Fruit fly (Drosophila melanogaster) whole organism, embryonic: ENCODE measurements around the gene Charon.

Source experiments
- ATbp ChIP-seq: fragments of 200-800 bp; sonication (Bioruptor generic); optimal IDR thresholded peaks from 2 replicates; lab custom pipeline; 2017; ENCODE audit warnings: missing biosample characterization, mild to moderate bottlenecking, missing genetic modification characterization, missing genetic modification reagents
- Atf6 ChIP-seq: fragments of 200-800 bp; sonication (Bioruptor generic); IDR thresholded peaks from 2 replicates; pipeline ENCODE4 v1.3.6; 2022; ENCODE audit warnings: missing biosample characterization, missing genetic modification characterization
- Bteb2 ChIP-seq: fragments of 200-800 bp; sonication (Bioruptor generic); optimal IDR thresholded peaks from 2 replicates; lab custom pipeline; 2016; ENCODE audit warnings: missing biosample characterization, missing genetic modification characterization
- CG11456 ChIP-seq: fragments of 200-800 bp; sonication (Bioruptor generic); IDR thresholded peaks from 3 replicates; pipeline ENCODE4 v1.3.6; 2022; ENCODE audit warnings: missing biosample characterization, missing genetic modification characterization
- CG11695 ChIP-seq: fragments of 200-800 bp; sonication (Bioruptor generic); IDR thresholded peaks from 3 replicates; pipeline ENCODE4 v1.3.6; 2022; ENCODE audit warnings: missing biosample characterization, missing genetic modification characterization
- CG12391 ChIP-seq: fragments of 200-800 bp; sonication (Bioruptor generic); optimal IDR thresholded peaks from 3 replicates; lab custom pipeline; 2018; ENCODE audit warnings: missing biosample characterization, mild to moderate bottlenecking, missing genetic modification characterization, moderate library complexity
- CG14014 ChIP-seq: fragments of 200-800 bp; sonication (Bioruptor generic); IDR thresholded peaks from 2 replicates; pipeline ENCODE4 v1.3.6; 2022; ENCODE audit warnings: missing biosample characterization, missing genetic modification characterization
- CG14050 ChIP-seq: fragments of 200-800 bp; sonication (Bioruptor generic); IDR thresholded peaks from 3 replicates; pipeline ENCODE4 v1.3.6; 2022; ENCODE audit warnings: missing biosample characterization, missing genetic modification characterization
- CG14860 ChIP-seq: fragments of 200-800 bp; sonication (Bioruptor generic); IDR thresholded peaks from 3 replicates; pipeline ENCODE4 v1.3.6; 2022; ENCODE audit warnings: missing biosample characterization, missing genetic modification characterization; ENCODE audit not compliant: partially characterized antibody
- CG1602 ChIP-seq: fragments of 200-800 bp; sonication (Bioruptor generic); optimal IDR thresholded peaks from 3 replicates; lab custom pipeline; 2016; ENCODE audit warnings: missing biosample characterization, missing genetic modification characterization
- CG1832 ChIP-seq: fragments of 200-800 bp; sonication (Bioruptor generic); optimal IDR thresholded peaks from 2 replicates; lab custom pipeline; 2017; ENCODE audit warnings: missing biosample characterization, mild to moderate bottlenecking, missing genetic modification characterization, inconsistent platforms
- CG2678 ChIP-seq: fragments of 200-800 bp; sonication (Bioruptor generic); optimal IDR thresholded peaks from 3 replicates; lab custom pipeline; 2019; ENCODE audit warnings: missing biosample characterization, mild to moderate bottlenecking, missing genetic modification characterization, moderate library complexity
- CG43689 ChIP-seq: fragments of 200-800 bp; sonication (Bioruptor generic); IDR thresholded peaks from 2 replicates; pipeline ENCODE4 v1.3.6; 2022; ENCODE audit warnings: missing biosample characterization, missing genetic modification characterization
- CG5953 ChIP-seq: fragments of 200-800 bp; sonication (Bioruptor generic); IDR thresholded peaks from 2 replicates; pipeline ENCODE4 v1.3.6; 2022; ENCODE audit warnings: missing biosample characterization, missing genetic modification characterization
- CG7786 ChIP-seq: fragments of 200-800 bp; sonication (Bioruptor generic); optimal IDR thresholded peaks from 2 replicates; lab custom pipeline; 2016; ENCODE audit warnings: missing biosample characterization, missing genetic modification characterization
- CG8924 ChIP-seq: fragments of 200-800 bp; optimal IDR thresholded peaks from 3 replicates; lab custom pipeline; 2019; ENCODE audit warnings: missing biosample characterization, mild to moderate bottlenecking, missing genetic modification characterization, moderate library complexity
- CG9437 ChIP-seq: fragments of 200-800 bp; sonication (Bioruptor generic); optimal IDR thresholded peaks from 2 replicates; lab custom pipeline; 2018; ENCODE audit warnings: missing biosample characterization, mild to moderate bottlenecking, missing genetic modification characterization
- CG9932 ChIP-seq: fragments of 200-800 bp; sonication (Bioruptor generic); IDR thresholded peaks from 2 replicates; pipeline ENCODE4 v1.3.6; 2022; ENCODE audit warnings: missing biosample characterization, missing genetic modification characterization
- Chrac-16 ChIP-seq: fragments of 200-800 bp; sonication (Bioruptor generic); optimal IDR thresholded peaks from 3 replicates; lab custom pipeline; 2016; ENCODE audit warnings: missing biosample characterization, missing genetic modification characterization
- D19B ChIP-seq: fragments of 200-800 bp; sonication (Bioruptor generic); optimal IDR thresholded peaks from 2 replicates; lab custom pipeline; 2017; ENCODE audit warnings: missing biosample characterization, mild to moderate bottlenecking, missing genetic modification characterization
- Dip3 ChIP-seq: fragments of 200-800 bp; sonication (Bioruptor generic); optimal IDR thresholded peaks from 3 replicates; lab custom pipeline; 2016; ENCODE audit warnings: missing biosample characterization, missing genetic modification characterization
- E2f1 ChIP-seq: fragments of 200-800 bp; sonication (Bioruptor generic); IDR thresholded peaks from 2 replicates; pipeline ENCODE4 v1.3.6; 2022; ENCODE audit warnings: missing biosample characterization, missing genetic modification characterization
- HLH54F ChIP-seq: fragments of 200-800 bp; sonication (Bioruptor generic); optimal IDR thresholded peaks from 3 replicates; lab custom pipeline; 2016; ENCODE audit warnings: missing biosample characterization, missing genetic modification characterization
- Hand ChIP-seq: fragments of 200-800 bp; sonication (Bioruptor generic); optimal IDR thresholded peaks from 2 replicates; lab custom pipeline; 2017; ENCODE audit warnings: mild to moderate bottlenecking, missing biosample characterization, missing genetic modification reagents, missing genetic modification characterization
- Hmr ChIP-seq: fragments of 200-800 bp; sonication (Bioruptor generic); optimal IDR thresholded peaks from 3 replicates; lab custom pipeline; 2017; ENCODE audit warnings: mild to moderate bottlenecking, missing biosample characterization, missing genetic modification reagents, missing genetic modification characterization
- Hsf ChIP-seq: fragments of 200-800 bp; sonication (Bioruptor generic); optimal IDR thresholded peaks from 3 replicates; lab custom pipeline; 2016; ENCODE audit warnings: missing biosample characterization, missing genetic modification characterization
- Med ChIP-seq: fragments of 200-800 bp; sonication (Bioruptor generic); peaks from one replicate; lab custom pipeline; 2016; ENCODE audit warnings: missing biosample characterization, missing genetic modification characterization, mild to moderate bottlenecking, inconsistent platforms, moderate library complexity
- Meics ChIP-seq: fragments of 200-800 bp; sonication (Bioruptor generic); optimal IDR thresholded peaks from 2 replicates; lab custom pipeline; 2017; ENCODE audit warnings: missing biosample characterization, mild to moderate bottlenecking, missing genetic modification characterization
- Oli ChIP-seq: fragments of 200-800 bp; sonication (Bioruptor generic); optimal IDR thresholded peaks from 2 replicates; lab custom pipeline; 2018; ENCODE audit warnings: missing biosample characterization, mild to moderate bottlenecking, missing genetic modification characterization, moderate library complexity
- PHDP ChIP-seq: fragments of 200-800 bp; sonication (Bioruptor generic); optimal IDR thresholded peaks from 3 replicates; lab custom pipeline; 2018; ENCODE audit warnings: missing biosample characterization, mild to moderate bottlenecking, missing genetic modification characterization, moderate library complexity
- Rfx ChIP-seq: fragments of 200-800 bp; sonication (Bioruptor generic); IDR thresholded peaks from 2 replicates; pipeline ENCODE4 v1.3.6; 2022; ENCODE audit warnings: missing biosample characterization, missing genetic modification characterization
- Xbp1 ChIP-seq: fragments of 200-800 bp; sonication (Bioruptor generic); optimal IDR thresholded peaks from 3 replicates; lab custom pipeline; 2016; ENCODE audit warnings: missing biosample characterization, mild to moderate bottlenecking, missing genetic modification characterization
- Xrp1 ChIP-seq: fragments of 200-800 bp; sonication (Bioruptor generic); IDR thresholded peaks from 2 replicates; pipeline ENCODE4 v1.3.6; 2022; ENCODE audit warnings: missing biosample characterization, missing genetic modification characterization
- abd-A ChIP-seq: fragments of 200-800 bp; sonication (Bioruptor generic); optimal IDR thresholded peaks from 3 replicates; lab custom pipeline; 2019; ENCODE audit warnings: missing biosample characterization, mild to moderate bottlenecking, missing genetic modification characterization, moderate library complexity
- al ChIP-seq: fragments of 200-800 bp; sonication (Bioruptor generic); IDR thresholded peaks from 2 replicates; pipeline ENCODE4 v1.3.6; 2022; ENCODE audit warnings: missing biosample characterization, missing genetic modification characterization
- cato ChIP-seq: fragments of 200-800 bp; sonication (Bioruptor generic); optimal IDR thresholded peaks from 2 replicates; lab custom pipeline; 2016; ENCODE audit warnings: missing biosample characterization, missing genetic modification characterization, borderline replicate concordance
- chn ChIP-seq: fragments of 200-800 bp; sonication (Bioruptor generic); optimal IDR thresholded peaks from 2 replicates; lab custom pipeline; 2016; ENCODE audit warnings: missing biosample characterization, missing genetic modification characterization
- crol ChIP-seq: fragments of 200-800 bp; sonication (Bioruptor generic); IDR thresholded peaks from 2 replicates; pipeline ENCODE4 v1.3.6; 2022; ENCODE audit warnings: missing biosample characterization, missing genetic modification characterization
- dysf ChIP-seq: fragments of 200-800 bp; sonication (Bioruptor generic); IDR thresholded peaks from 3 replicates; pipeline ENCODE4 v1.3.6; 2022; ENCODE audit warnings: missing biosample characterization, missing genetic modification characterization
- fd96Cb ChIP-seq: fragments of 200-800 bp; sonication (Bioruptor generic); optimal IDR thresholded peaks from 2 replicates; lab custom pipeline; 2018; ENCODE audit warnings: missing biosample characterization, mild to moderate bottlenecking, missing genetic modification characterization, moderate library complexity
- gcm ChIP-seq: fragments of 200-800 bp; sonication (Bioruptor generic); optimal IDR thresholded peaks from 2 replicates; lab custom pipeline; 2019; ENCODE audit warnings: missing biosample characterization, mild to moderate bottlenecking, missing genetic modification characterization, moderate library complexity
- gem ChIP-seq: fragments of 200-800 bp; sonication (Bioruptor generic); optimal IDR thresholded peaks from 2 replicates; lab custom pipeline; 2019; ENCODE audit warnings: missing biosample characterization, mild to moderate bottlenecking, missing genetic modification characterization, moderate library complexity
- lmd ChIP-seq: fragments of 200-800 bp; sonication (Bioruptor generic); IDR thresholded peaks from 2 replicates; pipeline ENCODE4 v1.3.6; 2022; ENCODE audit warnings: missing biosample characterization, missing genetic modification characterization
- nerfin-1 ChIP-seq: fragments of 200-800 bp; sonication (Bioruptor generic); optimal IDR thresholded peaks from 3 replicates; lab custom pipeline; 2019; ENCODE audit warnings: missing biosample characterization, mild to moderate bottlenecking, missing genetic modification characterization, moderate library complexity
- ro ChIP-seq: fragments of 200-800 bp; sonication (Bioruptor generic); IDR thresholded peaks from 2 replicates; pipeline ENCODE4 v1.3.6; 2022; ENCODE audit warnings: missing biosample characterization, missing genetic modification characterization
- sd ChIP-seq: fragments of 200-800 bp; sonication (Bioruptor generic); optimal IDR thresholded peaks from 3 replicates; lab custom pipeline; 2018; ENCODE audit warnings: missing biosample characterization, mild to moderate bottlenecking, missing genetic modification characterization, moderate library complexity
- seq ChIP-seq: fragments of 200-800 bp; sonication (Bioruptor generic); IDR thresholded peaks from 2 replicates; pipeline ENCODE4 v1.3.6; 2022; ENCODE audit warnings: missing biosample characterization, missing genetic modification characterization
- stc ChIP-seq: fragments of 200-800 bp; sonication (Bioruptor generic); IDR thresholded peaks from 2 replicates; pipeline ENCODE4 v1.3.6; 2022; ENCODE audit warnings: missing biosample characterization, missing genetic modification characterization
- tll ChIP-seq, 2 experiments: fragments of 200-800 bp in 1 of 2; fragments of >200 bp in 1 of 2; sonication (Bioruptor generic) in 1 of 2; optimal IDR thresholded peaks; 2 replicates each; lab custom pipeline; 2017 to 2019; ENCODE audit warnings: missing biosample characterization in 2 of 2, missing genetic modification characterization in 2 of 2, mild to moderate bottlenecking in 1 of 2, moderate library complexity in 1 of 2

The Charon gene

DNA sequence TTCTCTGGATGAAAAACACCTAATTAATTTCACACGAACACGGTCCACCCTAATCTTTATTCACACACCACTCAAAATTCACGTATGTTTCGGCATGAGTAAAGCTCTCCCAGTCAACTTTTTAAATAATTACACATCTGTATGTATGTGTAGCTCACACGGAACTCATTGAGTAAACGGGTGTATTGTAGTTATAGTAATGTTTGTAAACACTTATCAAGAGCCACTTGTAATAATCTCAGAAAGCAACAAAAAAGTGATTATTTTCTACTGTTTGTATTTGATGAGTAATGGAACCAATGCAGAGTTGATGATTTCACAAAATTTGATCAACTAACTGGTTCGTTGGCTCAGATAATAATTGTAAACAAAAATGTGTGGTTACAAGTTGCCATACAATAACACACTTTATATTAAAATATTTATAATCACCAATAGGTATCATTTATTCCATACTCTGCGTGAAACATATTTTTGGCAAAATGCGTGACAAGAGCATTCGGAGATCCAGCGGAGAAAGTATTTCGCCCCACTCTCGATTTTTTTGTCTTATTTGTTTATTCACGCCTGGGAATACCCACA, 45.4 kb upstream of the Charon start (continued):
- TF ChIP-seq stc (GFP tag; lab: Robert Waterston, UW) (no peak), CG9437 (GFP tag; lab: Kevin White, UChicago) (peak; percentile 31), CG11695 (GFP tag; lab: Robert Waterston, UW) (0 out of 3 replicates have a peak, but pooled peaks have one; percentile 27), CG1602 (GFP tag; lab: Kevin White, UChicago) (peak; percentile 15), CG43689 (GFP tag; lab: Robert Waterston, UW) (peak; percentile 47; the same call in 1 of the 2 replicates), seq (GFP tag; lab: Robert Waterston, UW) (peak; percentile 27; the same call in 1 of the 2 replicates), crol (GFP tag; lab: Robert Waterston, UW) (no peak), chn (peak; percentile 12), D19B (GFP tag; lab: Kevin White, UChicago) (peak; percentile 70), cato (GFP tag; lab: Kevin White, UChicago) (peak; percentile 29), CG1832 (GFP tag; lab: Kevin White, UChicago) (no peak), al (GFP tag; lab: Robert Waterston, UW) (no peak), Hmr (GFP tag; lab: Kevin White, UChicago) (peak; percentile 42), E2f1 (peak; percentile 6; the same call in 1 of the 2 replicates), Hsf (peak; percentile 33), CG12391 (peak; percentile 52), Atf6 (GFP tag; lab: Robert Waterston, UW) (peak; percentile 60; the same call in 1 of the 2 replicates), ATbp (GFP tag; lab: Kevin White, UChicago) (peak; percentile 61), Rfx (GFP tag; lab: Robert Waterston, UW) (peak; percentile 47), Med (peak; percentile 44), gcm (GFP tag; lab: Kevin White, UChicago) (peak; percentile 7), gem (tag; lab: Kevin White, UChicago) (peak; percentile 76), CG14014 (peak; percentile 40; the same call in 1 of the 2 replicates), Xrp1 (GFP tag; lab: Robert Waterston, UW) (0 out of 2 replicates have a peak, but pooled peaks have one; percentile 8), CG2678 (tag; lab: Kevin White, UChicago) (no peak), CG7786 (GFP tag; lab: Kevin White, UChicago) (no peak), CG5953 (GFP tag; lab: Robert Waterston, UW) (peak; percentile 56; the same call in 1 of the 2 replicates), CG8924 (tag; lab: Kevin White, UChicago) (peak; percentile 38), CG14050 (GFP tag; lab: Robert Waterston, UW) (0 out of 3 replicates have a peak, but pooled peaks have one; percentile 10), Chrac-16 (GFP tag; lab: Kevin White, UChicago) (no peak), PHDP (tag; lab: Kevin White, UChicago) (peak; percentile 65), lmd (peak; percentile 28; the same call in 1 of the 2 replicates), dysf (GFP tag; lab: Robert Waterston, UW) (peak; percentile 9; the same call in 1 of the 3 replicates), CG9932 (GFP tag; lab: Robert Waterston, UW) (peak; percentile 24), Meics (GFP tag; lab: Kevin White, UChicago) (no peak), ro (GFP tag; lab: Robert Waterston, UW) (no peak), fd96Cb (tag; lab: Kevin White, UChicago) (no peak)

- TF ChIP-seq sd (tag; lab: Kevin White, UChicago) (peak; percentile 60), Bteb2 (GFP tag; lab: Kevin White, UChicago) (no peak), crol (GFP tag; lab: Robert Waterston, UW) (0 out of 2 replicates have a peak, but pooled peaks have one; percentile 22), CG43689 (GFP tag; lab: Robert Waterston, UW) (no peak), CG11456 (GFP tag; lab: Robert Waterston, UW) (no peak), dysf (GFP tag; lab: Robert Waterston, UW) (no peak), CG14860 (no peak), Oli (no peak), Hand (GFP tag; lab: Kevin White, UChicago) (no peak), Dip3 (GFP tag; lab: Kevin White, UChicago) (no peak), abd-A (tag; lab: Kevin White, UChicago) (peak; percentile 87), tll (GFP tag; optimal IDR thresholded peaks at IDR 0.05; lab: Kevin White, UChicago) (no peak), HLH54F (GFP tag; lab: Kevin White, UChicago) (no peak), nerfin-1 (tag; lab: Kevin White, UChicago) (peak; percentile 86), Xbp1 (GFP tag; lab: Kevin White, UChicago) (no peak)
These were observed 44.5 kb upstream of the Charon start for dm6 chr2L:1217033-1217612.
